Worm (Caenorhabditis elegans) whole organism, L1 larva: ENCODE measurements around the gene Y45F10B.12.
A peak's percentile ranks its signal among the peaks of the same experiment; 100 is the strongest.

Source experiments
- C04F5.9 ChIP-seq: sonication (generic microtip); optimal IDR thresholded peaks from 2 replicates; lab custom pipeline; 2016; ENCODE audit warnings: missing genetic modification characterization, missing compliant biosample characterization
- C16A3.4 ChIP-seq: fragments of 150-350 bp; optimal IDR thresholded peaks from 2 replicates; lab custom pipeline; 2014; ENCODE audit warnings: missing biosample characterization, missing genetic modification characterization
- C34B4.2 ChIP-seq: sonication (generic microtip); optimal IDR thresholded peaks from 2 replicates; lab custom pipeline; 2017; ENCODE audit warnings: mild to moderate bottlenecking, missing genetic modification characterization, missing compliant biosample characterization
- Y116A8C.19 ChIP-seq: sonication (generic microtip); optimal IDR thresholded peaks from 2 replicates; lab custom pipeline; 2016; ENCODE audit warnings: missing compliant biosample characterization, missing genetic modification characterization, borderline replicate concordance
- ceh-8 ChIP-seq: fragments of 200-800 bp; sonication (Bioruptor generic); optimal IDR thresholded peaks from 2 replicates; lab custom pipeline; 2018; ENCODE audit warnings: mild to moderate bottlenecking, missing genetic modification characterization, moderate library complexity, missing compliant biosample characterization
- dsc-1 ChIP-seq: sonication (generic microtip); optimal IDR thresholded peaks from 2 replicates; lab custom pipeline; 2016; ENCODE audit warnings: mild to moderate bottlenecking, missing genetic modification characterization, missing compliant biosample characterization
- efl-3 ChIP-seq: fragments of 200-800 bp; sonication (Bioruptor generic); optimal IDR thresholded peaks from 2 replicates; lab custom pipeline; 2018; ENCODE audit warnings: mild to moderate bottlenecking, missing genetic modification characterization, missing compliant biosample characterization
- egl-13 ChIP-seq: sonication (generic microtip); optimal IDR thresholded peaks from 2 replicates; lab custom pipeline; 2016; ENCODE audit warnings: missing genotype, missing genetic modification reagents, missing genetic modification characterization, missing compliant biosample characterization
- elt-2 ChIP-seq: sonication (generic microtip); optimal IDR thresholded peaks from 2 replicates; lab custom pipeline; 2016; ENCODE audit warnings: missing genetic modification characterization, mild to moderate bottlenecking, inconsistent platforms, missing compliant biosample characterization, missing genetic modification reagents
- ets-5 ChIP-seq: fragments of 200-800 bp; sonication (Bioruptor generic); IDR thresholded peaks from 2 replicates; pipeline ENCODE4 v1.3.6; 2022; ENCODE audit warnings: missing genetic modification characterization, missing compliant biosample characterization
- fkh-10 ChIP-seq: sonication (generic microtip); optimal IDR thresholded peaks from 2 replicates; lab custom pipeline; 2017; ENCODE audit warnings: missing biosample characterization, missing genetic modification reagents, missing genetic modification characterization
- hlh-4 ChIP-seq: sonication (generic microtip); optimal IDR thresholded peaks from 2 replicates; lab custom pipeline; 2016; ENCODE audit warnings: mild to moderate bottlenecking, missing genetic modification characterization, missing compliant biosample characterization
- hpl-2 ChIP-seq: fragments of 150-350 bp; optimal IDR thresholded peaks from 2 replicates; lab custom pipeline; 2014; ENCODE audit warnings: missing biosample characterization, missing genetic modification reagents, missing genetic modification characterization
- isw-1 ChIP-seq: fragments of 200-800 bp; sonication (Bioruptor generic); IDR thresholded peaks from 2 replicates; pipeline ENCODE4 v1.3.6; 2022; ENCODE audit warnings: missing genetic modification characterization, missing compliant biosample characterization
- lin-14 ChIP-seq: fragments of 200-800 bp; sonication (Bioruptor generic); optimal IDR thresholded peaks from 2 replicates; lab custom pipeline; 2018; ENCODE audit warnings: mild to moderate bottlenecking, missing genetic modification characterization, moderate library complexity, missing compliant biosample characterization
- lin-39 ChIP-seq: fragments of 150-350 bp; optimal IDR thresholded peaks from 2 replicates; lab custom pipeline; 2014; ENCODE audit warnings: missing biosample characterization, missing genetic modification reagents, missing genetic modification characterization
- mdl-1 ChIP-seq, 2 experiments: fragments of 150-350 bp; optimal IDR thresholded peaks; 2 replicates each; lab custom pipeline; 2014 to 2017; ENCODE audit warnings: missing biosample characterization in 2 of 2, missing genetic modification characterization in 2 of 2, inconsistent platforms in 1 of 2
- mef-2 ChIP-seq: fragments of 150-350 bp; optimal IDR thresholded peaks from 2 replicates; lab custom pipeline; 2014; ENCODE audit warnings: missing biosample characterization, missing genetic modification characterization
- mep-1 ChIP-seq: fragments of 150-350 bp; optimal IDR thresholded peaks from 2 replicates; lab custom pipeline; 2014; ENCODE audit warnings: missing biosample characterization, missing genetic modification characterization
- nhr-12 ChIP-seq: sonication (generic microtip); optimal IDR thresholded peaks from 2 replicates; lab custom pipeline; 2017; ENCODE audit warnings: missing biosample characterization, missing genetic modification characterization
- nhr-20 ChIP-seq: sonication (generic microtip); optimal IDR thresholded peaks from 2 replicates; lab custom pipeline; 2016; ENCODE audit warnings: mild to moderate bottlenecking, missing genetic modification characterization, missing compliant biosample characterization
- nhr-71 ChIP-seq: sonication (generic microtip); optimal IDR thresholded peaks from 2 replicates; lab custom pipeline; 2016; ENCODE audit warnings: mild to moderate bottlenecking, missing genetic modification characterization, moderate library complexity, missing compliant biosample characterization
- nhr-84 ChIP-seq: sonication (generic microtip); optimal IDR thresholded peaks from 2 replicates; lab custom pipeline; 2017; ENCODE audit warnings: missing biosample characterization, missing genetic modification characterization
- nhr-85 ChIP-seq: sonication (generic microtip); peaks from one replicate; lab custom pipeline; 2016; ENCODE audit warnings: missing genetic modification characterization, inconsistent platforms, missing compliant biosample characterization
- nhr-90 ChIP-seq: sonication (generic microtip); optimal IDR thresholded peaks from 2 replicates; lab custom pipeline; 2016; ENCODE audit warnings: mild to moderate bottlenecking, missing genetic modification characterization, missing compliant biosample characterization; ENCODE audit not compliant: poor library complexity
- pag-3 ChIP-seq: sonication (generic microtip); optimal IDR thresholded peaks from 2 replicates; lab custom pipeline; 2017; ENCODE audit warnings: missing genetic modification characterization, mild to moderate bottlenecking, missing compliant biosample characterization, antibody characterized with exemption, borderline replicate concordance; ENCODE audit not compliant: insufficient read depth
- pax-3 ChIP-seq: fragments of 200-800 bp; sonication (Bioruptor generic); optimal IDR thresholded peaks from 2 replicates; lab custom pipeline; 2018; ENCODE audit warnings: mild to moderate bottlenecking, missing genetic modification characterization, moderate library complexity, missing compliant biosample characterization
- pqm-1 ChIP-seq: sonication (generic microtip); optimal IDR thresholded peaks from 3 replicates; lab custom pipeline; 2017; ENCODE audit warnings: missing biosample characterization, missing genetic modification characterization
- rnt-1 ChIP-seq: sonication (generic microtip); optimal IDR thresholded peaks from 2 replicates; lab custom pipeline; 2016; ENCODE audit warnings: mild to moderate bottlenecking, missing genetic modification characterization, moderate library complexity, missing compliant biosample characterization
- snpc-4 ChIP-seq: fragments of 150-350 bp; optimal IDR thresholded peaks from 2 replicates; lab custom pipeline; 2014; ENCODE audit warnings: missing biosample characterization, missing genetic modification characterization
- sox-4 ChIP-seq: sonication (generic microtip); optimal IDR thresholded peaks from 2 replicates; lab custom pipeline; 2016; ENCODE audit warnings: missing genetic modification characterization, missing compliant biosample characterization
- sup-37 ChIP-seq: fragments of 200-800 bp; sonication (Bioruptor generic); optimal IDR thresholded peaks from 2 replicates; lab custom pipeline; 2018; ENCODE audit warnings: mild to moderate bottlenecking, missing genetic modification characterization, missing compliant biosample characterization
- unc-30 ChIP-seq: sonication (generic microtip); optimal IDR thresholded peaks from 2 replicates; lab custom pipeline; 2017; ENCODE audit warnings: missing biosample characterization, missing genetic modification characterization
- unc-86 ChIP-seq: sonication (generic microtip); optimal IDR thresholded peaks from 2 replicates; lab custom pipeline; 2016; ENCODE audit warnings: missing genetic modification characterization, missing compliant biosample characterization
- unc-98 ChIP-seq: fragments of 200-800 bp; sonication (Bioruptor generic); IDR thresholded peaks from 2 replicates; pipeline ENCODE4 v1.3.6; 2022; ENCODE audit warnings: missing genetic modification characterization, missing compliant biosample characterization
- vab-15 ChIP-seq: sonication (generic microtip); optimal IDR thresholded peaks from 2 replicates; lab custom pipeline; 2017; ENCODE audit warnings: missing genotype, mild to moderate bottlenecking, missing genetic modification characterization, missing compliant biosample characterization
- xbp-1 ChIP-seq: sonication (generic microtip); optimal IDR thresholded peaks from 2 replicates; lab custom pipeline; 2016; ENCODE audit warnings: missing genetic modification characterization, missing compliant biosample characterization
- ztf-11 ChIP-seq, 2 experiments: sonication (generic microtip); optimal IDR thresholded peaks; 2 replicates each; lab custom pipeline; 2016 to 2017; ENCODE audit warnings: missing genetic modification characterization in 2 of 2, missing biosample characterization in 1 of 2, missing compliant biosample characterization in 1 of 2
- ztf-4 ChIP-seq: fragments of 150-350 bp; optimal IDR thresholded peaks from 2 replicates; lab custom pipeline; 2014; ENCODE audit warnings: missing biosample characterization, missing genetic modification characterization

Y45F10B.12 gene

ce11 chrIV:13555508-13555907 lies 31.8 kb upstream of the Y45F10B.12 start:
- TF ChIP-seq isw-1 (no peak), lin-14 (peak; percentile 58), pag-3 (tag; lab: Kevin White, UChicago) (no peak), C16A3.4 (tag; lab: Kevin White, UChicago) (no peak)

ce11 chrIV:13557393-13557792 lies 29.9 kb upstream of the Y45F10B.12 start:
- no peak for TF ChIP-seq ztf-4 (tag; lab: Kevin White, UChicago)
- no peak for TF ChIP-seq fkh-10 (GFP tag; lab: Kevin White, UChicago)
- peak; percentile 22 for TF ChIP-seq lin-14
- no peak for TF ChIP-seq unc-86
- no peak for TF ChIP-seq unc-30 (tag; lab: Kevin White, UChicago)
- no peak for TF ChIP-seq mep-1 (tag; lab: Kevin White, UChicago)
- TF ChIP-seq mef-2 (tag; lab: Kevin White, UChicago): no peak
- no peak for TF ChIP-seq sup-37 (GFP tag; lab: Kevin White, UChicago)

- TF ChIP-seq nhr-20 (no peak), unc-98 (GFP tag; lab: Robert Waterston, UW) (no peak), egl-13 (tag; lab: Kevin White, UChicago) (no peak), Y116A8C.19 (no peak), xbp-1 (tag; lab: Kevin White, UChicago) (no peak), nhr-90 (tag; lab: Kevin White, UChicago) (no peak), nhr-12 (tag; lab: Kevin White, UChicago) (no peak), sox-4 (tag; lab: Kevin White, UChicago) (no peak), C34B4.2 (tag; lab: Kevin White, UChicago) (no peak), hlh-4 (no peak), ztf-11 (tag; optimal IDR thresholded peaks at IDR 0.05; lab: Kevin White, UChicago) (no peak), pax-3 (tag; lab: Kevin White, UChicago) (no peak), vab-15 (no peak), C04F5.9 (tag; lab: Kevin White, UChicago) (no peak), lin-14 (no peak)
These were observed 28.3 kb upstream of the Y45F10B.12 start for ce11 chrIV:13559020-13559419.

ce11 chrIV:13561629-13562028 lies 25.6 kb upstream of the Y45F10B.12 start, which contains the start of the genes Y45F10B.13 and qui-1:
Gene Y45F10B.13, minus strand, starts transcription at chrIV:13561729.
Gene qui-1, plus strand, starts transcription at chrIV:13561861.
- TF ChIP-seq unc-30 (tag; lab: Kevin White, UChicago): no peak
- no peak for TF ChIP-seq nhr-90 (tag; lab: Kevin White, UChicago)
- TF ChIP-seq xbp-1 (tag; lab: Kevin White, UChicago): no peak
- TF ChIP-seq ceh-8: no peak
- TF ChIP-seq snpc-4 (tag; lab: Kevin White, UChicago): no peak
- no peak for TF ChIP-seq pax-3 (tag; lab: Kevin White, UChicago)
- peak; percentile 22 for TF ChIP-seq rnt-1
- peak; percentile 47 for TF ChIP-seq lin-14
- TF ChIP-seq lin-39: no peak
- no peak for TF ChIP-seq mdl-1 (tag; optimal IDR thresholded peaks at IDR 0.05; lab: Kevin White, UChicago)
- peak; percentile 64 for TF ChIP-seq dsc-1 (tag; lab: Kevin White, UChicago)

- TF ChIP-seq lin-14 (peak; percentile 49), fkh-10 (GFP tag; lab: Kevin White, UChicago) (peak; percentile 80), efl-3 (GFP tag; lab: Kevin White, UChicago) (no peak)
These were observed 23.0 kb upstream of the Y45F10B.12 start for ce11 chrIV:13564284-13564683.

ce11 chrIV:13574733-13575132 lies 12.5 kb upstream of the Y45F10B.12 start, which contains the start of gene srd-10:
Gene srd-10, plus strand, starts transcription at chrIV:13575033.
- TF ChIP-seq nhr-71 (tag; lab: Kevin White, UChicago): no peak
- TF ChIP-seq nhr-20: no peak
- no peak for TF ChIP-seq hpl-2 (GFP tag; lab: Kevin White, UChicago)
- no peak for TF ChIP-seq pqm-1 (tag; lab: Kevin White, UChicago)
- TF ChIP-seq nhr-85 (tag; lab: Kevin White, UChicago): peak; percentile 24
- no peak for TF ChIP-seq elt-2 (tag; lab: Kevin White, UChicago)
- no peak for TF ChIP-seq ets-5 (GFP tag; lab: Robert Waterston, UW)
- no peak for TF ChIP-seq nhr-84 (tag; lab: Kevin White, UChicago)
